Worm (Caenorhabditis elegans) whole organism, L4 larva: ENCODE data around the gene Y57G11C.23.
A peak's percentile ranks its signal among the peaks of the same experiment; 100 is the strongest.

Experiments
- F37D6.2 ChIP-seq: sonication (generic microtip); optimal IDR thresholded peaks from 2 replicates; lab custom pipeline; 2016; ENCODE audit warnings: mild to moderate bottlenecking, missing genetic modification characterization, missing compliant biosample characterization
- R02D3.7 ChIP-seq: fragments of 150-350 bp; sonication (generic microtip); optimal IDR thresholded peaks from 3 replicates; lab custom pipeline; 2014; ENCODE audit warnings: missing biosample characterization, missing genetic modification characterization
- T26A8.4 ChIP-seq: fragments of 200-800 bp; sonication (Bioruptor generic); IDR thresholded peaks from 2 replicates; pipeline ENCODE4 v1.3.6; 2022; ENCODE audit warnings: missing genetic modification characterization, missing compliant biosample characterization
- Y48G9A.11 ChIP-seq: fragments of 200-800 bp; sonication (Bioruptor generic); IDR thresholded peaks from 2 replicates; pipeline ENCODE4 v1.3.6; 2022; ENCODE audit warnings: missing genetic modification reagents, missing genetic modification characterization, missing compliant biosample characterization
- Y5F2A.4 ChIP-seq: fragments of 200-800 bp; sonication (Bioruptor generic); optimal IDR thresholded peaks from 2 replicates; lab custom pipeline; 2018; ENCODE audit warnings: mild to moderate bottlenecking, missing genetic modification characterization, missing compliant biosample characterization
- ZK546.5 ChIP-seq, 2 experiments: sonication (generic microtip); optimal IDR thresholded peaks; 2 replicates each; lab custom pipeline; 2017; ENCODE audit warnings: missing biosample characterization in 2 of 2, missing genetic modification characterization in 2 of 2
- aha-1 ChIP-seq: fragments of 150-350 bp; peaks from one replicate; lab custom pipeline; 2014; ENCODE audit warnings: missing biosample characterization, missing genetic modification characterization
- aly-2 ChIP-seq: sonication (generic microtip); optimal IDR thresholded peaks from 2 replicates; lab custom pipeline; 2018; ENCODE audit warnings: missing biosample characterization, missing genetic modification characterization
- ceh-28 ChIP-seq: fragments of 150-350 bp; optimal IDR thresholded peaks from 2 replicates; lab custom pipeline; 2014; ENCODE audit warnings: missing biosample characterization, missing genetic modification reagents, missing genetic modification characterization
- ceh-32 ChIP-seq: sonication (generic microtip); optimal IDR thresholded peaks from 2 replicates; lab custom pipeline; 2016; ENCODE audit warnings: mild to moderate bottlenecking, missing genetic modification characterization, missing compliant biosample characterization; ENCODE audit not compliant: poor library complexity
- ceh-44 ChIP-seq: fragments of 200-800 bp; sonication (Bioruptor generic); IDR thresholded peaks from 2 replicates; pipeline ENCODE4 v1.3.6; 2022; ENCODE audit warnings: missing genetic modification reagents, missing genetic modification characterization, missing compliant biosample characterization
- ceh-62 ChIP-seq: sonication (generic microtip); optimal IDR thresholded peaks from 2 replicates; lab custom pipeline; 2017; ENCODE audit warnings: missing biosample characterization, missing genetic modification characterization
- daf-12 ChIP-seq: fragments of 150-350 bp; optimal IDR thresholded peaks from 2 replicates; lab custom pipeline; 2014; ENCODE audit warnings: missing biosample characterization, missing genetic modification reagents, missing genetic modification characterization
- daf-19 ChIP-seq: fragments of 200-800 bp; sonication (Bioruptor generic); conservative IDR thresholded peaks from 2 replicates; pipeline ENCODE4 v1.3.6; 2022; ENCODE audit warnings: missing genetic modification characterization, missing compliant biosample characterization
- dmd-6 ChIP-seq: fragments of 200-800 bp; sonication (Bioruptor generic); IDR thresholded peaks from 2 replicates; pipeline ENCODE4 v1.3.6; 2022; ENCODE audit warnings: missing genetic modification reagents, missing genetic modification characterization, missing compliant biosample characterization
- egl-27 ChIP-seq: sonication (generic microtip); optimal IDR thresholded peaks from 3 replicates; lab custom pipeline; 2017; ENCODE audit warnings: missing biosample characterization, missing genetic modification reagents, missing genetic modification characterization
- fkh-10 ChIP-seq: fragments of 150-350 bp; optimal IDR thresholded peaks from 2 replicates; lab custom pipeline; 2014; ENCODE audit warnings: missing biosample characterization, missing genetic modification reagents, missing genetic modification characterization
- fos-1 ChIP-seq: fragments of 150-350 bp; optimal IDR thresholded peaks from 2 replicates; lab custom pipeline; 2014; ENCODE audit warnings: missing biosample characterization, missing genetic modification characterization
- gei-8 ChIP-seq: fragments of 200-800 bp; sonication (Bioruptor generic); optimal IDR thresholded peaks from 2 replicates; lab custom pipeline; 2018; ENCODE audit warnings: mild to moderate bottlenecking, missing genetic modification characterization, missing compliant biosample characterization
- lin-1 ChIP-seq: fragments of 200-800 bp; sonication (Bioruptor generic); IDR thresholded peaks from 2 replicates; pipeline ENCODE4 v1.3.6; 2022; ENCODE audit warnings: missing genetic modification reagents, missing genetic modification characterization, missing compliant biosample characterization
- lin-13 ChIP-seq: fragments of 150-350 bp; optimal IDR thresholded peaks from 2 replicates; lab custom pipeline; 2014; ENCODE audit warnings: missing biosample characterization, missing genetic modification reagents, missing genetic modification characterization
- lin-15B ChIP-seq: fragments of 150-350 bp; sonication (generic microtip); optimal IDR thresholded peaks from 3 replicates; lab custom pipeline; 2014; ENCODE audit warnings: missing biosample characterization, missing genetic modification characterization
- lin-29 ChIP-seq: fragments of 200-800 bp; sonication (Bioruptor generic); IDR thresholded peaks from 2 replicates; pipeline ENCODE4 v1.3.6; 2022; ENCODE audit warnings: missing genetic modification reagents, missing genetic modification characterization, missing compliant biosample characterization
- lin-38 ChIP-seq: fragments of 200-800 bp; sonication (Bioruptor generic); IDR thresholded peaks from 2 replicates; pipeline ENCODE4 v1.3.6; 2022; ENCODE audit warnings: missing genetic modification reagents, missing genetic modification characterization, missing compliant biosample characterization
- madf-9 ChIP-seq: fragments of 200-800 bp; sonication (Bioruptor generic); conservative IDR thresholded peaks from 2 replicates; pipeline ENCODE4 v1.3.6; 2022; ENCODE audit warnings: missing genetic modification reagents, missing genetic modification characterization, missing compliant biosample characterization
- mdl-1 ChIP-seq, 2 experiments: fragments of 150-350 bp in 1 of 2; sonication (generic microtip) in 1 of 2; optimal IDR thresholded peaks; 2 replicates each; lab custom pipeline; 2014 to 2017; ENCODE audit warnings: missing biosample characterization in 2 of 2, missing genetic modification characterization in 2 of 2
- mxl-3 ChIP-seq: fragments of 200-800 bp; sonication (Bioruptor generic); optimal IDR thresholded peaks from 2 replicates; lab custom pipeline; 2018; ENCODE audit warnings: mild to moderate bottlenecking, missing genetic modification characterization, missing compliant biosample characterization
- nhr-102 ChIP-seq: sonication (generic microtip); optimal IDR thresholded peaks from 2 replicates; lab custom pipeline; 2016; ENCODE audit warnings: mild to moderate bottlenecking, missing genetic modification characterization, moderate library complexity, missing compliant biosample characterization
- nhr-11 ChIP-seq: fragments of 150-350 bp; optimal IDR thresholded peaks from 2 replicates; lab custom pipeline; 2014; ENCODE audit warnings: missing biosample characterization, missing genetic modification characterization
- nhr-111 ChIP-seq: fragments of 200-800 bp; sonication (Bioruptor generic); optimal IDR thresholded peaks from 2 replicates; lab custom pipeline; 2018; ENCODE audit warnings: mild to moderate bottlenecking, missing genetic modification characterization, missing compliant biosample characterization
- nhr-28 ChIP-seq: fragments of 150-350 bp; optimal IDR thresholded peaks from 2 replicates; lab custom pipeline; 2014; ENCODE audit warnings: missing biosample characterization, missing genetic modification characterization
- nhr-6 ChIP-seq: fragments of 150-350 bp; optimal IDR thresholded peaks from 2 replicates; lab custom pipeline; 2014; ENCODE audit warnings: missing biosample characterization, missing genetic modification characterization
- nhr-77 ChIP-seq: fragments of 150-350 bp; optimal IDR thresholded peaks from 2 replicates; lab custom pipeline; 2014; ENCODE audit warnings: missing biosample characterization, missing genetic modification characterization
- pha-4 ChIP-seq, 2 experiments: fragments of 150-350 bp in 1 of 2; fragments of 200-800 bp in 1 of 2; sonication (Bioruptor generic) in 1 of 2; IDR thresholded peaks in 1 of 2; optimal IDR thresholded peaks in 1 of 2; 2 replicates each; pipeline versions ENCODE4 v1.3.6 to Lab custom; 2014 to 2022; ENCODE audit warnings: missing genetic modification characterization in 2 of 2, missing genetic modification reagents in 2 of 2, missing biosample characterization in 1 of 2, missing compliant biosample characterization in 1 of 2
- pqm-1 ChIP-seq: sonication (generic microtip); optimal IDR thresholded peaks from 2 replicates; lab custom pipeline; 2017; ENCODE audit warnings: missing biosample characterization, missing genetic modification characterization
- rbr-2 ChIP-seq: sonication (generic microtip); optimal IDR thresholded peaks from 2 replicates; lab custom pipeline; 2016; ENCODE audit warnings: missing genotype, missing genetic modification characterization, missing compliant biosample characterization
- saeg-2 ChIP-seq: fragments of 200-800 bp; sonication (Bioruptor generic); IDR thresholded peaks from 2 replicates; pipeline ENCODE4 v1.3.6; 2022; ENCODE audit warnings: missing genetic modification reagents, missing genetic modification characterization, missing compliant biosample characterization
- sdz-12 ChIP-seq: fragments of 200-800 bp; sonication (Bioruptor generic); optimal IDR thresholded peaks from 2 replicates; lab custom pipeline; 2018; ENCODE audit warnings: mild to moderate bottlenecking, missing genetic modification characterization, missing compliant biosample characterization
- snpc-1.2 ChIP-seq: fragments of 200-800 bp; sonication (Bioruptor generic); IDR thresholded peaks from 2 replicates; pipeline ENCODE4 v1.3.6; 2022; ENCODE audit warnings: missing genetic modification reagents, missing genetic modification characterization, missing compliant biosample characterization
- tag-97 ChIP-seq: fragments of 200-800 bp; sonication (Bioruptor generic); IDR thresholded peaks from 2 replicates; pipeline ENCODE4 v1.3.6; 2022; ENCODE audit warnings: missing genetic modification characterization, missing compliant biosample characterization
- zag-1 ChIP-seq: fragments of 150-350 bp; optimal IDR thresholded peaks from 2 replicates; lab custom pipeline; 2014; ENCODE audit warnings: missing biosample characterization, missing genetic modification characterization
- zfp-2 ChIP-seq: sonication (generic microtip); optimal IDR thresholded peaks from 2 replicates; lab custom pipeline; 2016; ENCODE audit warnings: mild to moderate bottlenecking, missing genetic modification characterization, missing compliant biosample characterization
- zfp-3 ChIP-seq: fragments of 200-800 bp; sonication (Bioruptor generic); conservative IDR thresholded peaks from 2 replicates; pipeline ENCODE4 v1.3.6; 2022; ENCODE audit warnings: missing genetic modification reagents, missing genetic modification characterization, missing compliant biosample characterization

Y57G11C.23 gene

DNA sequence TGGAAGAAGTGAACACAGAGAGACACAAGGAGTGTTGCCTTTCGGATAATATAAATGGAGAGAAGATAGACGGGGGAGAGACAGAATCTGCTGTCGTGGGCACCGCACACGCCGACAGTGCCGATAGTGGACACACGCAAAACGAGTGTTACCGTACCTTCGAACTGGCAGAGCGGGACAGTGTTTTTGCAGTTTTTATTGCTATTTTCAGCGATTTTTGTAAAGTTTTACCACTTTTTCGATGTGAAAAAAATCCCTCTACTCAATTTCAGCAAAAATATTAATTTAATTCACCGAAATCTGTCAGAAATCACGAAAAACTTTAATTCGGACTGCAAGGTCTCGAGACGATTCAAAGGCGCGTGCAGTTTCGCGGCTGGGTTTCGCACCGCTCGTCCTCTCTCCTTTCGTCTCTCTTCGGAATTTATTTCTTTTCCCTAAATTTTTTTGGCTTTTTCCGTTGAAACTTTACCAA, 36.7 kb downstream of the Y57G11C.23 start, which contains the start of gene sec-61.A (continued):
- no peak for TF ChIP-seq lin-29 (GFP tag; lab: Robert Waterston, UW)
- no peak for TF ChIP-seq nhr-11 (tag; lab: Kevin White, UChicago)
- no peak for TF ChIP-seq ceh-62 (tag; lab: Kevin White, UChicago)
- peak; percentile 66 for TF ChIP-seq nhr-102
- TF ChIP-seq saeg-2 (GFP tag; lab: Robert Waterston, UW) = 0 out of 2 replicates have a peak, but pooled peaks have one; percentile 38
- peak; percentile 30 for TF ChIP-seq zfp-2
- TF ChIP-seq nhr-28 = peak; percentile 35
- TF ChIP-seq T26A8.4 = no peak
- TF ChIP-seq gei-8 (GFP tag; lab: Kevin White, UChicago) = no peak
- no peak for TF ChIP-seq zag-1 (tag; lab: Kevin White, UChicago)
- TF ChIP-seq ceh-28 (tag; lab: Kevin White, UChicago) = no peak
- no peak for TF ChIP-seq lin-15B (tag; lab: Kevin White, UChicago)
- TF ChIP-seq egl-27 = no peak
- no peak for TF ChIP-seq aly-2 (tag; lab: Kevin White, UChicago)
- TF ChIP-seq ZK546.5 (tag; optimal IDR thresholded peaks at IDR 0.05; lab: Kevin White, UChicago) = no peak
- peak; percentile 80 for TF ChIP-seq dmd-6 (GFP tag; lab: Robert Waterston, UW)
- peak; percentile 73 for TF ChIP-seq fkh-10 (GFP tag; lab: Kevin White, UChicago)
- no peak for TF ChIP-seq daf-12
- no peak for TF ChIP-seq daf-19
- peak; percentile 47 for TF ChIP-seq nhr-77 (tag; lab: Kevin White, UChicago)
- no peak for TF ChIP-seq lin-1 (GFP tag; lab: Robert Waterston, UW)
- peak; percentile 78 for TF ChIP-seq rbr-2 (tag; lab: Kevin White, UChicago)
- TF ChIP-seq R02D3.7 (tag; lab: Kevin White, UChicago) = no peak
- no peak for TF ChIP-seq ceh-44
- no peak for TF ChIP-seq sdz-12
- no peak for TF ChIP-seq Y48G9A.11 (GFP tag; lab: Robert Waterston, UW)
- peak; percentile 66 for TF ChIP-seq lin-13 (GFP tag; lab: Kevin White, UChicago)
- no peak for TF ChIP-seq tag-97 (GFP tag; lab: Robert Waterston, UW)
- TF ChIP-seq pha-4 (GFP tag; IDR thresholded peaks at IDR 0.05; lab: Robert Waterston, UW) = no peak; the same call in 1 of the 2 replicates
- no peak for TF ChIP-seq pha-4 (tag; optimal IDR thresholded peaks at IDR 0.05; lab: Kevin White, UChicago)
- TF ChIP-seq nhr-111 = no peak
- no peak for TF ChIP-seq nhr-6
- peak; percentile 41 for TF ChIP-seq F37D6.2 (tag; lab: Kevin White, UChicago)
- peak; percentile 72 for TF ChIP-seq lin-38 (GFP tag; lab: Robert Waterston, UW)
- TF ChIP-seq madf-9 = no peak
- no peak for TF ChIP-seq Y5F2A.4 (GFP tag; lab: Kevin White, UChicago)
- peak; percentile 87 for TF ChIP-seq mxl-3 (GFP tag; lab: Kevin White, UChicago)
- TF ChIP-seq mdl-1 (tag; optimal IDR thresholded peaks at IDR 0.05; lab: Kevin White, UChicago) = peak; percentile 16 to 82

- no peak for TF ChIP-seq gei-8 (GFP tag; lab: Kevin White, UChicago)
- no peak for TF ChIP-seq pqm-1 (tag; lab: Kevin White, UChicago)
- no peak for TF ChIP-seq ceh-32 (tag; lab: Kevin White, UChicago)
- no peak for TF ChIP-seq dmd-6 (GFP tag; lab: Robert Waterston, UW)
- no peak for TF ChIP-seq madf-9
- TF ChIP-seq fos-1 (tag; lab: Kevin White, UChicago) = no peak
- 0 out of 2 replicates have a peak, but pooled peaks have one; percentile 58 for TF ChIP-seq snpc-1.2 (GFP tag; lab: Robert Waterston, UW)
- no peak for TF ChIP-seq R02D3.7 (tag; lab: Kevin White, UChicago)
- no peak for TF ChIP-seq aly-2 (tag; lab: Kevin White, UChicago)
- TF ChIP-seq zfp-3 = 0 out of 2 replicates have a peak, but pooled peaks have one; percentile 21
- peak; percentile 14 for TF ChIP-seq aha-1
Measured at ce11 chrIV:14824201-14824600, 37.4 kb downstream of the Y57G11C.23 start.
